Fruit fly (Drosophila melanogaster) whole organism, pupa: ENCODE results near the gene grass.

Source experiments
- CG12605 ChIP-seq: fragments of 200-800 bp; sonication (Bioruptor generic); IDR thresholded peaks from 2 replicates; pipeline ENCODE4 v1.3.6; 2022; ENCODE audit warnings: missing biosample characterization, missing genetic modification characterization
- CG34367 ChIP-seq: fragments of 200-800 bp; sonication (Bioruptor generic); optimal IDR thresholded peaks from 2 replicates; lab custom pipeline; 2018; ENCODE audit warnings: missing biosample characterization, mild to moderate bottlenecking, missing genetic modification characterization
- D1 ChIP-seq: fragments of 200-800 bp; sonication (Bioruptor generic); optimal IDR thresholded peaks from 2 replicates; lab custom pipeline; 2018; ENCODE audit warnings: missing biosample characterization, mild to moderate bottlenecking, missing genetic modification characterization, moderate library complexity
- EcR ChIP-seq: fragments of 200-800 bp; sonication (Bioruptor generic); optimal IDR thresholded peaks from 3 replicates; lab custom pipeline; 2019; ENCODE audit warnings: missing biosample characterization, missing genetic modification characterization, mild to moderate bottlenecking, moderate library complexity, missing genetic modification reagents
- fd96Ca ChIP-seq: fragments of 200-800 bp; sonication (Bioruptor generic); IDR thresholded peaks from 3 replicates; pipeline ENCODE4 v1.3.6; 2022; ENCODE audit warnings: missing biosample characterization, missing genetic modification characterization

- TF ChIP-seq CG12605 (GFP tag; lab: Robert Waterston, UW) (no peak), fd96Ca (GFP tag; lab: Robert Waterston, UW) (0 out of 3 replicates have a peak, but pooled peaks have one; percentile 31), EcR (GFP tag; lab: Kevin White, UChicago) (no peak), D1 (tag; lab: Kevin White, UChicago) (no peak), CG34367 (tag; lab: Kevin White, UChicago) (peak; percentile 54)
Measured at dm6 chr3R:27135692-27136641, 21.8 kb upstream of the grass start.
